Fruit fly (Drosophila melanogaster): ENCODE data around the gene daed.

DNA sequence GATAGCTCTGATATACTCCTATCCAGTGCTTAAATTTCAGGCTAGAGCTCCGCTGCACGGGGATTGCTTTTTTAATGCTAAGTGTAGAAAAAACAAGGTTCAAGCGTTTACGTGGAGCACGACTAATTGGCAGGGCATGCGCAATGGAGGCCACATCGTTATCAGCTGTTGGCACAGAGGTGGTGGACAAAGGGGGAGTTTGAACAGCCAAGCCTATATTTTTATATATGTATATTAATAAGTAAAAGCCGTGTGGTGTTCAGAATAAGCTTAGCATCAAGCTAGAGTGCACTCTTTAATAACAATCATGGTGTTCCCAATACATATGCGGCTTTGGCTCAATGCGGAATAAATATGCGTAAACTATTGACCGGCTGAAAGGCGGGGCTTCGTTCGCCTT, 3.6 kb downstream of the daed start, which contains the start of gene CG15385:
- no peak for TF ChIP-seq CG7045 (GFP tag; optimal IDR thresholded peaks at IDR 0.05)
- no peak for TF ChIP-seq cnc (optimal IDR thresholded peaks at IDR 0.05)
- peak; percentile 47 for TF ChIP-seq CG33017 (tag; optimal IDR thresholded peaks at IDR 0.05)
- no peak for TF ChIP-seq CG5204 (GFP tag; optimal IDR thresholded peaks at IDR 0.05)
- no peak for TF ChIP-seq pad (GFP tag; optimal IDR thresholded peaks at IDR 0.05)
- peak; percentile 61 for TF ChIP-seq cic (GFP tag; optimal IDR thresholded peaks at IDR 0.05)
- peak; percentile 2 for TF ChIP-seq Mnt (GFP tag; optimal IDR thresholded peaks at IDR 0.05)
- TF ChIP-seq toe (GFP tag; optimal IDR thresholded peaks at IDR 0.05), result no peak
- no peak for TF ChIP-seq ovo (GFP tag; optimal IDR thresholded peaks at IDR 0.05)
- TF ChIP-seq tj (GFP tag; optimal IDR thresholded peaks at IDR 0.05), result no peak
- TF ChIP-seq CG11617 (GFP tag; optimal IDR thresholded peaks at IDR 0.05), result no peak
- TF ChIP-seq Crg-1 (GFP tag; optimal IDR thresholded peaks at IDR 0.05), result no peak

Measured in whole organism, adult.